Fruit fly (Drosophila melanogaster): ENCODE data around the gene Psf1.

dm6 chr3L:1264998-1265397 lies 17.5 kb upstream of the Psf1 start:
- TF ChIP-seq CTCF (optimal IDR thresholded peaks at IDR 0.05) (no peak), CG8478 (optimal IDR thresholded peaks at IDR 0.05) (no peak)

All from S2 (cell line).